Worm (Caenorhabditis elegans) whole organism, mixed stage, embryonic: ENCODE data around the gene T08B1.1.

Source experiments
- M03D4.4 ChIP-seq: sonication (generic microtip); optimal IDR thresholded peaks from 2 replicates; lab custom pipeline; 2017; ENCODE audit warnings: mild to moderate bottlenecking, missing genetic modification characterization, missing compliant biosample characterization
- cnd-1 ChIP-seq: fragments of 200-800 bp; sonication (Bioruptor generic); optimal IDR thresholded peaks from 2 replicates; lab custom pipeline; 2018; ENCODE audit warnings: mild to moderate bottlenecking, missing genetic modification characterization, missing compliant biosample characterization
- elt-3 ChIP-seq: fragments of 150-350 bp; optimal IDR thresholded peaks from 2 replicates; lab custom pipeline; 2014; ENCODE audit warnings: missing biosample characterization, missing genetic modification characterization
- flh-1 ChIP-seq: fragments of 200-800 bp; sonication (Bioruptor generic); optimal IDR thresholded peaks from 2 replicates; lab custom pipeline; 2018; ENCODE audit warnings: mild to moderate bottlenecking, missing genetic modification characterization, moderate library complexity, missing compliant biosample characterization
- lin-13 ChIP-seq: fragments of 150-350 bp; optimal IDR thresholded peaks from 2 replicates; lab custom pipeline; 2014; ENCODE audit warnings: missing biosample characterization, missing genetic modification characterization
- mab-5 ChIP-seq: fragments of 150-350 bp; optimal IDR thresholded peaks from 2 replicates; lab custom pipeline; 2014; ENCODE audit warnings: missing biosample characterization, missing genetic modification characterization
- mls-2 ChIP-seq: sonication (generic microtip); optimal IDR thresholded peaks from 2 replicates; lab custom pipeline; 2016; ENCODE audit warnings: mild to moderate bottlenecking, missing genetic modification characterization, moderate library complexity, missing compliant biosample characterization
- nhr-76 ChIP-seq: sonication (generic microtip); optimal IDR thresholded peaks from 2 replicates; lab custom pipeline; 2017; ENCODE audit warnings: missing biosample characterization, missing genetic modification characterization
- sem-2 ChIP-seq: fragments of 200-800 bp; sonication (Bioruptor generic); optimal IDR thresholded peaks from 2 replicates; lab custom pipeline; 2018; ENCODE audit warnings: mild to moderate bottlenecking, missing genetic modification characterization, missing compliant biosample characterization
- unc-120 ChIP-seq: sonication (generic microtip); optimal IDR thresholded peaks from 2 replicates; lab custom pipeline; 2017; ENCODE audit warnings: missing genetic modification characterization, missing compliant biosample characterization; ENCODE audit not compliant: poor library complexity, severe bottlenecking
- unc-39 ChIP-seq: fragments of 150-350 bp; optimal IDR thresholded peaks from 2 replicates; lab custom pipeline; 2014; ENCODE audit warnings: missing biosample characterization, missing genetic modification characterization

The T08B1.1 gene

ce11 chrV:1937963-1938362 lies 48.9 kb downstream of the T08B1.1 start, which contains the start of gene glb-25:
TSS of gene glb-25 (plus strand) at chrV:1938263.
- TF ChIP-seq M03D4.4 = no peak
- no peak for TF ChIP-seq mls-2 (tag; lab: Kevin White, UChicago)
- no peak for TF ChIP-seq elt-3 (tag; lab: Kevin White, UChicago)
- no peak for TF ChIP-seq flh-1 (GFP tag; lab: Kevin White, UChicago)
- no peak for TF ChIP-seq unc-120 (tag; lab: Kevin White, UChicago)
- no peak for TF ChIP-seq nhr-76
- no peak for TF ChIP-seq mab-5
- no peak for TF ChIP-seq sem-2 (GFP tag; lab: Kevin White, UChicago)

- TF ChIP-seq unc-39 (no peak), cnd-1 (tag; lab: Kevin White, UChicago) (no peak), mab-5 (no peak), elt-3 (tag; lab: Kevin White, UChicago) (no peak), lin-13 (tag; lab: Kevin White, UChicago) (no peak)
- TF ChIP-seq, all 35 proteins: peak for 0
Measured at ce11 chrV:1935494-1935893, 51.4 kb downstream of the T08B1.1 start.
